Fruit fly (Drosophila melanogaster) whole organism, wandering third instar larva: ENCODE data around the gene CG12674.

Experiments used
- Jra ChIP-seq: sonication (Bioruptor generic); optimal IDR thresholded peaks from 2 replicates; lab custom pipeline; 2016; ENCODE audit warnings: missing biosample characterization, missing genetic modification characterization
- OdsH ChIP-seq: fragments of 200-800 bp; sonication (Bioruptor generic); optimal IDR thresholded peaks from 2 replicates; lab custom pipeline; 2016; ENCODE audit warnings: missing biosample characterization, mild to moderate bottlenecking, missing genetic modification characterization
- ey ChIP-seq: fragments of 200-800 bp; sonication (Bioruptor generic); optimal IDR thresholded peaks from 2 replicates; lab custom pipeline; 2016; ENCODE audit warnings: missing biosample characterization, missing genetic modification characterization
- woc ChIP-seq: sonication (Bioruptor generic); optimal IDR thresholded peaks from 2 replicates; lab custom pipeline; 2016; ENCODE audit warnings: missing biosample characterization, mild to moderate bottlenecking, missing genetic modification characterization

DNA sequence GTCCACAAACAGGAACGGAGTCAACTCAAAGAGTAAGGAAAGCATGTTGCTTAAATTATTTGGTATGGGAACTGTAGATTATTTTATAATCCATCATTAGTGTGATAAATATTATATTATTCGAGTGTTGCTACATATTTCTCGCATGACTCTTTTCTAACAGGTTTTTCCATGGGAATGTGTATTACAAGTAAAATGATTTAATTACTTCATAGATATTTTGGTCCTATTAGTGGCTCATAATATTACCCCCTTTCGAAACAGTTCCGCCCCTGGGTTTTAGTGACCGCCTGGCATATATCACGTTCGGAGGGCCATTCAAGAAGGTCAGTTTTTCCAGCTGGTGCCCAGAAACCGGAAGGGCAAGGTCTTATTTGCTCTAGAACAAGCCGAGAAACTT, 47.6 kb upstream of the CG12674 start:
- no peak for TF ChIP-seq woc (GFP tag; lab: Kevin White, UChicago)
- TF ChIP-seq OdsH (GFP tag; lab: Kevin White, UChicago) = no peak
- no peak for TF ChIP-seq ey
- TF ChIP-seq Jra = no peak
